Worm (Caenorhabditis elegans) whole organism, young adult: Measurements from ENCODE around the gene col-14.
A peak's percentile ranks its signal among the peaks of the same experiment; 100 is the strongest.

ENCODE experiments used
- B0019.2 ChIP-seq: fragments of 200-800 bp; sonication (Bioruptor generic); conservative IDR thresholded peaks from 2 replicates; pipeline ENCODE4 v1.3.6; 2022; ENCODE audit warnings: missing genetic modification reagents, missing genetic modification characterization, missing compliant biosample characterization
- B0261.1 ChIP-seq: sonication (generic microtip); optimal IDR thresholded peaks from 2 replicates; lab custom pipeline; 2016; ENCODE audit warnings: mild to moderate bottlenecking, missing genetic modification characterization, moderate library complexity, missing compliant biosample characterization
- B0336.3 ChIP-seq: fragments of 200-800 bp; sonication (Bioruptor generic); IDR thresholded peaks from 2 replicates; pipeline ENCODE4 v1.3.6; 2022; ENCODE audit warnings: missing genetic modification characterization, missing compliant biosample characterization
- C06A6.2 ChIP-seq: fragments of 200-800 bp; sonication (Bioruptor generic); conservative IDR thresholded peaks from 2 replicates; pipeline ENCODE4 v1.3.6; 2022; ENCODE audit warnings: missing genetic modification characterization, missing compliant biosample characterization
- C17E4.6 ChIP-seq: fragments of 200-800 bp; sonication (Bioruptor generic); IDR thresholded peaks from 2 replicates; pipeline ENCODE4 v1.3.6; 2022; ENCODE audit warnings: missing genetic modification reagents, missing genetic modification characterization, missing compliant biosample characterization
- F33H1.4 ChIP-seq: fragments of 200-800 bp; sonication (Bioruptor generic); IDR thresholded peaks from 2 replicates; pipeline ENCODE4 v1.3.6; 2022; ENCODE audit warnings: missing genetic modification reagents, missing genetic modification characterization, missing compliant biosample characterization
- F39B2.1 ChIP-seq: fragments of 200-800 bp; sonication (Bioruptor generic); IDR thresholded peaks from 2 replicates; pipeline ENCODE4 v1.3.6; 2022; ENCODE audit warnings: missing genetic modification reagents, missing genetic modification characterization, missing compliant biosample characterization
- F49E8.2 ChIP-seq: sonication (generic microtip); optimal IDR thresholded peaks from 3 replicates; lab custom pipeline; 2017; ENCODE audit warnings: missing genetic modification characterization, mild to moderate bottlenecking, missing compliant biosample characterization, antibody characterized with exemption, moderate library complexity; ENCODE audit not compliant: insufficient read depth
- F57A8.1 ChIP-seq: fragments of 200-800 bp; sonication (Bioruptor generic); optimal IDR thresholded peaks from 2 replicates; lab custom pipeline; 2018; ENCODE audit warnings: mild to moderate bottlenecking, missing genetic modification characterization, moderate library complexity, missing compliant biosample characterization
- K11D2.4 ChIP-seq: fragments of 200-800 bp; sonication (Bioruptor generic); IDR thresholded peaks from 2 replicates; pipeline ENCODE4 v1.3.6; 2022; ENCODE audit warnings: missing genetic modification reagents, missing genetic modification characterization, missing compliant biosample characterization
- T07F8.4 ChIP-seq: sonication (generic microtip); optimal IDR thresholded peaks from 2 replicates; lab custom pipeline; 2016; ENCODE audit warnings: mild to moderate bottlenecking, missing genetic modification characterization, moderate library complexity, missing compliant biosample characterization
- Y53F4B.3 ChIP-seq: fragments of 200-800 bp; sonication (Bioruptor generic); IDR thresholded peaks from 2 replicates; pipeline ENCODE4 v1.3.6; 2022; ENCODE audit warnings: missing genetic modification reagents, missing genetic modification characterization, missing compliant biosample characterization
- Y95B8A.8 ChIP-seq: fragments of 200-800 bp; sonication (Bioruptor generic); IDR thresholded peaks from 2 replicates; pipeline ENCODE4 v1.3.6; 2022; ENCODE audit warnings: missing genetic modification reagents, missing genetic modification characterization, missing compliant biosample characterization
- ama-1 ChIP-seq, 3 experiments: fragments of 150-350 bp in 1 of 3; sonication (generic microtip) in 2 of 3; optimal IDR thresholded peaks; 2 replicates each; lab custom pipeline; 2014 to 2018; ENCODE audit warnings: missing biosample characterization in 2 of 3, missing genetic modification characterization in 2 of 3, missing genetic modification reagents in 2 of 3
- aptf-2 ChIP-seq: fragments of 200-800 bp; sonication (Bioruptor generic); conservative IDR thresholded peaks from 2 replicates; pipeline ENCODE4 v1.3.6; 2022; ENCODE audit warnings: missing genetic modification reagents, missing genetic modification characterization, missing compliant biosample characterization
- athp-1 ChIP-seq: sonication (generic microtip); optimal IDR thresholded peaks from 2 replicates; lab custom pipeline; 2017; ENCODE audit warnings: mild to moderate bottlenecking, missing genetic modification characterization, missing compliant biosample characterization
- attf-3 ChIP-seq: fragments of 200-800 bp; sonication (Bioruptor generic); conservative IDR thresholded peaks from 2 replicates; pipeline ENCODE4 v1.3.6; 2022; ENCODE audit warnings: missing genetic modification reagents, missing genetic modification characterization, missing compliant biosample characterization
- cebp-1 ChIP-seq, 2 experiments: fragments of 200-800 bp in 1 of 2; sonication (Bioruptor generic) in 1 of 2; sonication (generic microtip) in 1 of 2; IDR thresholded peaks in 1 of 2; optimal IDR thresholded peaks in 1 of 2; 2 replicates each; pipeline versions ENCODE4 v1.3.6 to Lab custom; 2017 to 2022; ENCODE audit warnings: missing compliant biosample characterization in 2 of 2, missing genetic modification characterization in 2 of 2, mild to moderate bottlenecking in 1 of 2, missing genetic modification reagents in 1 of 2, moderate library complexity in 1 of 2
- ceh-27 ChIP-seq: fragments of 200-800 bp; sonication (Bioruptor generic); optimal IDR thresholded peaks from 2 replicates; lab custom pipeline; 2018; ENCODE audit warnings: mild to moderate bottlenecking, missing genetic modification characterization, moderate library complexity, missing compliant biosample characterization
- ceh-58 ChIP-seq: fragments of 200-800 bp; sonication (Bioruptor generic); IDR thresholded peaks from 2 replicates; pipeline ENCODE4 v1.3.6; 2022; ENCODE audit warnings: missing genetic modification characterization, missing compliant biosample characterization
- ceh-79 ChIP-seq: sonication (generic microtip); optimal IDR thresholded peaks from 2 replicates; lab custom pipeline; 2017; ENCODE audit warnings: mild to moderate bottlenecking, missing genetic modification characterization, missing compliant biosample characterization
- ceh-91 ChIP-seq: fragments of 200-800 bp; sonication (Bioruptor generic); IDR thresholded peaks from 2 replicates; pipeline ENCODE4 v1.3.6; 2022; ENCODE audit warnings: missing genetic modification reagents, missing genetic modification characterization, missing compliant biosample characterization
- chd-7 ChIP-seq: sonication (generic microtip); optimal IDR thresholded peaks from 2 replicates; lab custom pipeline; 2016; ENCODE audit warnings: mild to moderate bottlenecking, missing genetic modification characterization, moderate library complexity, missing compliant biosample characterization
- dox-1 ChIP-seq: fragments of 200-800 bp; sonication (Bioruptor generic); IDR thresholded peaks from 2 replicates; pipeline ENCODE4 v1.3.6; 2022; ENCODE audit warnings: missing genetic modification reagents, missing genetic modification characterization, missing compliant biosample characterization
- egl-44 ChIP-seq: fragments of 200-800 bp; sonication (Bioruptor generic); IDR thresholded peaks from 2 replicates; pipeline ENCODE4 v1.3.6; 2022; ENCODE audit warnings: missing genetic modification reagents, missing genetic modification characterization, missing compliant biosample characterization
- him-1 ChIP-seq: sonication (generic microtip); optimal IDR thresholded peaks from 2 replicates; lab custom pipeline; 2016; ENCODE audit warnings: missing genotype, missing genetic modification reagents, missing genetic modification characterization, missing compliant biosample characterization
- hlh-12 ChIP-seq: sonication (generic microtip); optimal IDR thresholded peaks from 2 replicates; lab custom pipeline; 2016; ENCODE audit warnings: missing genetic modification characterization, missing compliant biosample characterization
- hmg-1.2 ChIP-seq: fragments of 200-800 bp; sonication (Bioruptor generic); IDR thresholded peaks from 2 replicates; pipeline ENCODE4 v1.3.6; 2022; ENCODE audit warnings: missing genetic modification reagents, missing genetic modification characterization, missing compliant biosample characterization
- let-526 ChIP-seq: fragments of 200-800 bp; sonication (Bioruptor generic); IDR thresholded peaks from 2 replicates; pipeline ENCODE4 v1.3.6; 2022; ENCODE audit warnings: missing genetic modification reagents, missing genetic modification characterization, missing compliant biosample characterization
- let-607 ChIP-seq, 2 experiments: fragments of 200-800 bp in 1 of 2; sonication (Bioruptor generic) in 1 of 2; sonication (generic microtip) in 1 of 2; optimal IDR thresholded peaks; 2 replicates each; lab custom pipeline; 2016 to 2018; ENCODE audit warnings: mild to moderate bottlenecking in 2 of 2, missing compliant biosample characterization in 2 of 2, missing genetic modification characterization in 2 of 2, moderate library complexity in 2 of 2, missing genotype in 1 of 2
- lin-54 ChIP-seq: fragments of 200-800 bp; sonication (Bioruptor generic); optimal IDR thresholded peaks from 2 replicates; lab custom pipeline; 2018; ENCODE audit warnings: mild to moderate bottlenecking, missing genetic modification characterization, missing compliant biosample characterization
- lir-1 ChIP-seq: fragments of 200-800 bp; sonication (Bioruptor generic); conservative IDR thresholded peaks from 2 replicates; pipeline ENCODE4 v1.3.6; 2022; ENCODE audit warnings: missing genetic modification reagents, missing genetic modification characterization, missing compliant biosample characterization
- lsl-1 ChIP-seq: fragments of 200-800 bp; sonication (Bioruptor generic); optimal IDR thresholded peaks from 2 replicates; lab custom pipeline; 2018; ENCODE audit warnings: mild to moderate bottlenecking, missing genetic modification characterization, moderate library complexity, missing compliant biosample characterization
- madf-10 ChIP-seq: sonication (generic microtip); optimal IDR thresholded peaks from 2 replicates; lab custom pipeline; 2016; ENCODE audit warnings: mild to moderate bottlenecking, missing genetic modification characterization, missing compliant biosample characterization
- madf-8 ChIP-seq: fragments of 200-800 bp; sonication (Bioruptor generic); conservative IDR thresholded peaks from 2 replicates; pipeline ENCODE4 v1.3.6; 2022; ENCODE audit warnings: missing genetic modification reagents, missing genetic modification characterization, missing compliant biosample characterization
- mcd-1 ChIP-seq: fragments of 200-800 bp; sonication (Bioruptor generic); IDR thresholded peaks from 2 replicates; pipeline ENCODE4 v1.3.6; 2022; ENCODE audit warnings: missing genetic modification reagents, missing genetic modification characterization, missing compliant biosample characterization
- nfya-2 ChIP-seq: fragments of 200-800 bp; sonication (Bioruptor generic); IDR thresholded peaks from 2 replicates; pipeline ENCODE4 v1.3.6; 2022; ENCODE audit warnings: missing genetic modification reagents, missing genetic modification characterization, missing compliant biosample characterization
- nfyb-1 ChIP-seq: fragments of 200-800 bp; sonication (Bioruptor generic); IDR thresholded peaks from 2 replicates; pipeline ENCODE4 v1.3.6; 2022; ENCODE audit warnings: missing genetic modification reagents, missing genetic modification characterization, missing compliant biosample characterization
- nhr-27 ChIP-seq: fragments of 200-800 bp; sonication (Bioruptor generic); optimal IDR thresholded peaks from 2 replicates; lab custom pipeline; 2018; ENCODE audit warnings: mild to moderate bottlenecking, missing genetic modification characterization, moderate library complexity, missing compliant biosample characterization
- pha-4 ChIP-seq: fragments of 150-350 bp; sonication (generic microtip); optimal IDR thresholded peaks from 2 replicates; lab custom pipeline; 2014; ENCODE audit warnings: missing biosample characterization, missing genetic modification reagents, missing genetic modification characterization
- rcor-1 ChIP-seq: fragments of 200-800 bp; sonication (Bioruptor generic); IDR thresholded peaks from 2 replicates; pipeline ENCODE4 v1.3.6; 2022; ENCODE audit warnings: missing genetic modification reagents, missing genetic modification characterization, missing compliant biosample characterization
- sdz-38 ChIP-seq: sonication (generic microtip); optimal IDR thresholded peaks from 2 replicates; lab custom pipeline; 2016; ENCODE audit warnings: missing genotype, missing genetic modification characterization, missing compliant biosample characterization
- snpc-1.1 ChIP-seq: sonication (generic microtip); optimal IDR thresholded peaks from 2 replicates; lab custom pipeline; 2017; ENCODE audit warnings: missing genetic modification characterization, mild to moderate bottlenecking, missing compliant biosample characterization, antibody characterized with exemption, moderate library complexity, missing genotype, missing genetic modification reagents; ENCODE audit not compliant: insufficient read depth
- snpc-1.3 ChIP-seq: sonication (generic microtip); optimal IDR thresholded peaks from 2 replicates; lab custom pipeline; 2017; ENCODE audit warnings: missing genetic modification characterization, mild to moderate bottlenecking, missing compliant biosample characterization, antibody characterized with exemption, moderate library complexity, missing genotype, missing genetic modification reagents; ENCODE audit not compliant: insufficient read depth
- tbx-9 ChIP-seq: sonication (generic microtip); optimal IDR thresholded peaks from 2 replicates; lab custom pipeline; 2016; ENCODE audit warnings: borderline replicate concordance, missing genetic modification characterization, inconsistent platforms, missing compliant biosample characterization
- xnd-1 ChIP-seq: sonication (generic microtip); optimal IDR thresholded peaks from 2 replicates; lab custom pipeline; 2016; ENCODE audit warnings: missing genotype, missing genetic modification reagents, missing genetic modification characterization, missing compliant biosample characterization
- zfh-2 ChIP-seq: fragments of 200-800 bp; sonication (Bioruptor generic); conservative IDR thresholded peaks from 2 replicates; pipeline ENCODE4 v1.3.6; 2022; ENCODE audit warnings: missing genetic modification reagents, missing genetic modification characterization, missing compliant biosample characterization
- ztf-6 ChIP-seq: fragments of 200-800 bp; sonication (Bioruptor generic); IDR thresholded peaks from 2 replicates; pipeline ENCODE4 v1.3.6; 2022; ENCODE audit warnings: missing genetic modification reagents, missing genetic modification characterization, missing compliant biosample characterization

Gene col-14

ce11 chrIV:7709701-7710100 lies 43.5 kb upstream of the col-14 start, which contains the start of the genes mrpl-1, emc-6 and mrps-24 (continued):
- TF ChIP-seq chd-7 (no peak), let-607 (tag; optimal IDR thresholded peaks at IDR 0.05; lab: Kevin White, UChicago) (no peak), hlh-12 (tag; lab: Kevin White, UChicago) (no peak), xnd-1 (tag; lab: Kevin White, UChicago) (no peak), F57A8.1 (GFP tag; lab: Kevin White, UChicago) (no peak), athp-1 (no peak), zfh-2 (GFP tag; lab: Robert Waterston, UW) (no peak), C17E4.6 (no peak), him-1 (tag; lab: Kevin White, UChicago) (no peak), madf-10 (tag; lab: Kevin White, UChicago) (no peak), Y95B8A.8 (no peak), T07F8.4 (tag; lab: Kevin White, UChicago) (no peak), snpc-1.1 (tag; lab: Kevin White, UChicago) (no peak), B0261.1 (tag; lab: Kevin White, UChicago) (no peak), B0336.3 (no peak), lin-54 (GFP tag; lab: Kevin White, UChicago) (peak; percentile 24), rcor-1 (no peak), mcd-1 (GFP tag; lab: Robert Waterston, UW) (peak; percentile 92), ceh-27 (GFP tag; lab: Kevin White, UChicago) (no peak), lsl-1 (GFP tag; lab: Kevin White, UChicago) (peak; percentile 20), F49E8.2 (tag; lab: Kevin White, UChicago) (no peak), Y53F4B.3 (GFP tag; lab: Robert Waterston, UW) (no peak), F39B2.1 (GFP tag; lab: Robert Waterston, UW) (no peak), nhr-27 (tag; lab: Kevin White, UChicago) (no peak), K11D2.4 (GFP tag; lab: Robert Waterston, UW) (no peak), nfya-2 (GFP tag; lab: Robert Waterston, UW) (no peak), lir-1 (GFP tag; lab: Robert Waterston, UW) (no peak), hmg-1.2 (no peak), F33H1.4 (GFP tag; lab: Robert Waterston, UW) (peak; percentile 25), ceh-79 (tag; lab: Kevin White, UChicago) (no peak), ceh-91 (GFP tag; lab: Robert Waterston, UW) (no peak), aptf-2 (GFP tag; lab: Robert Waterston, UW) (no peak), tbx-9 (tag; lab: Kevin White, UChicago) (no peak), dox-1 (GFP tag; lab: Robert Waterston, UW) (no peak), ztf-6 (no peak), ama-1 (optimal IDR thresholded peaks at IDR 0.05; lab: Kevin White, UChicago) (no peak), ama-1 (GFP tag; optimal IDR thresholded peaks at IDR 0.05; lab: Kevin White, UChicago) (no peak), C06A6.2 (GFP tag; lab: Robert Waterston, UW) (no peak), pha-4 (tag; lab: Kevin White, UChicago) (no peak), egl-44 (no peak), sdz-38 (no peak), attf-3 (GFP tag; lab: Robert Waterston, UW) (peak; percentile 40; the same call in 1 of the 2 replicates), nfyb-1 (GFP tag; lab: Robert Waterston, UW) (no peak), ceh-58 (GFP tag; lab: Robert Waterston, UW) (no peak), B0019.2 (no peak), let-526 (GFP tag; lab: Robert Waterston, UW) (no peak), snpc-1.3 (peak; percentile 72), madf-8 (GFP tag; lab: Robert Waterston, UW) (no peak), cebp-1 (GFP tag; IDR thresholded peaks at IDR 0.05; lab: Robert Waterston, UW) (no peak), cebp-1 (tag; optimal IDR thresholded peaks at IDR 0.05; lab: Kevin White, UChicago) (peak; percentile 54)
